Fruit fly (Drosophila melanogaster) whole organism, embryonic: Measurements from ENCODE around the gene HDAC4.

ENCODE experiments used
- CG11398 ChIP-seq: fragments of 200-800 bp; sonication (Bioruptor generic); optimal IDR thresholded peaks from 2 replicates; lab custom pipeline; 2016; ENCODE audit warnings: missing biosample characterization, missing genetic modification characterization
- CG13424 ChIP-seq: fragments of 200-800 bp; sonication (Bioruptor generic); optimal IDR thresholded peaks from 2 replicates; lab custom pipeline; 2019; ENCODE audit warnings: missing biosample characterization, mild to moderate bottlenecking, missing genetic modification characterization, moderate library complexity
- CG14050 ChIP-seq: fragments of 200-800 bp; sonication (Bioruptor generic); IDR thresholded peaks from 3 replicates; pipeline ENCODE4 v1.3.6; 2022; ENCODE audit warnings: missing biosample characterization, missing genetic modification characterization
- CG15479 ChIP-seq: fragments of 200-800 bp; sonication (Bioruptor generic); optimal IDR thresholded peaks from 3 replicates; lab custom pipeline; 2019; ENCODE audit warnings: missing biosample characterization, mild to moderate bottlenecking, missing genetic modification characterization, moderate library complexity
- CG17186 ChIP-seq: fragments of 200-800 bp; sonication (Bioruptor generic); optimal IDR thresholded peaks from 3 replicates; lab custom pipeline; 2017; ENCODE audit warnings: missing biosample characterization, missing genetic modification reagents, missing genetic modification characterization
- CG18764 ChIP-seq: fragments of 200-800 bp; sonication (Bioruptor generic); optimal IDR thresholded peaks from 3 replicates; lab custom pipeline; 2016; ENCODE audit warnings: missing biosample characterization, missing genetic modification characterization
- CG2202 ChIP-seq: fragments of 200-800 bp; sonication (Bioruptor generic); optimal IDR thresholded peaks from 2 replicates; lab custom pipeline; 2018; ENCODE audit warnings: missing biosample characterization, mild to moderate bottlenecking, missing genetic modification characterization
- CG4854 ChIP-seq: fragments of 200-800 bp; sonication (Bioruptor generic); optimal IDR thresholded peaks from 2 replicates; lab custom pipeline; 2016; ENCODE audit warnings: missing biosample characterization, missing genetic modification characterization, inconsistent platforms
- CG7372 ChIP-seq: fragments of 200-800 bp; sonication (Bioruptor generic); IDR thresholded peaks from 2 replicates; pipeline ENCODE4 v1.3.6; 2022; ENCODE audit warnings: missing biosample characterization, missing genetic modification characterization
- H15 ChIP-seq: fragments of 200-800 bp; sonication (Bioruptor generic); IDR thresholded peaks from 3 replicates; pipeline ENCODE4 v1.3.6; 2022; ENCODE audit warnings: missing biosample characterization, missing genetic modification characterization
- Hr78 ChIP-seq, 2 experiments: fragments of 200-800 bp in 1 of 2; fragments of >200 bp in 1 of 2; sonication (Bioruptor generic) in 1 of 2; optimal IDR thresholded peaks; 2 replicates each; lab custom pipeline; 2017 to 2019; ENCODE audit warnings: missing biosample characterization in 2 of 2, missing genetic modification characterization in 2 of 2, mild to moderate bottlenecking in 1 of 2, moderate library complexity in 1 of 2
- Hsf ChIP-seq: fragments of 200-800 bp; sonication (Bioruptor generic); optimal IDR thresholded peaks from 3 replicates; lab custom pipeline; 2016; ENCODE audit warnings: missing biosample characterization, missing genetic modification characterization
- Max ChIP-seq: fragments of 200-800 bp; sonication (Bioruptor generic); optimal IDR thresholded peaks from 2 replicates; lab custom pipeline; 2016; ENCODE audit warnings: missing biosample characterization, mild to moderate bottlenecking, missing genetic modification characterization
- PHDP ChIP-seq: fragments of 200-800 bp; sonication (Bioruptor generic); optimal IDR thresholded peaks from 3 replicates; lab custom pipeline; 2018; ENCODE audit warnings: missing biosample characterization, mild to moderate bottlenecking, missing genetic modification characterization, moderate library complexity
- Rx ChIP-seq: fragments of 200-800 bp; sonication (Bioruptor generic); IDR thresholded peaks from 2 replicates; pipeline ENCODE4 v1.3.6; 2022; ENCODE audit warnings: missing biosample characterization, missing genetic modification characterization
- Stat92E ChIP-seq, 3 experiments: fragments of >200 bp in 2 of 3; fragments of 200-800 bp in 1 of 3; sonication (Bioruptor generic) in 1 of 3; optimal IDR thresholded peaks; 2 replicates each; lab custom pipeline; 2017 to 2019; ENCODE audit warnings: missing biosample characterization in 3 of 3, missing genetic modification characterization in 3 of 3, mild to moderate bottlenecking in 1 of 3, moderate library complexity in 1 of 3
- abd-A ChIP-seq: fragments of 200-800 bp; sonication (Bioruptor generic); optimal IDR thresholded peaks from 3 replicates; lab custom pipeline; 2019; ENCODE audit warnings: missing biosample characterization, mild to moderate bottlenecking, missing genetic modification characterization, moderate library complexity
- ara ChIP-seq: fragments of 200-800 bp; sonication (Bioruptor generic); IDR thresholded peaks from 2 replicates; pipeline ENCODE4 v1.3.6; 2022; ENCODE audit warnings: missing biosample characterization, missing genetic modification characterization
- ash1 ChIP-seq: fragments of 200-800 bp; sonication (Bioruptor generic); optimal IDR thresholded peaks from 2 replicates; lab custom pipeline; 2018; ENCODE audit warnings: missing biosample characterization, mild to moderate bottlenecking, missing genetic modification characterization
- chn ChIP-seq: fragments of 200-800 bp; sonication (Bioruptor generic); optimal IDR thresholded peaks from 2 replicates; lab custom pipeline; 2016; ENCODE audit warnings: missing biosample characterization, missing genetic modification characterization
- dmrt99B ChIP-seq: fragments of 200-800 bp; sonication (Bioruptor generic); optimal IDR thresholded peaks from 2 replicates; lab custom pipeline; 2018; ENCODE audit warnings: missing biosample characterization, mild to moderate bottlenecking, missing genetic modification characterization, moderate library complexity
- dysf ChIP-seq: fragments of 200-800 bp; sonication (Bioruptor generic); IDR thresholded peaks from 3 replicates; pipeline ENCODE4 v1.3.6; 2022; ENCODE audit warnings: missing biosample characterization, missing genetic modification characterization
- esg ChIP-seq: fragments of 200-800 bp; sonication (Bioruptor generic); conservative IDR thresholded peaks from 2 replicates; pipeline ENCODE4 v1.3.6; 2022; ENCODE audit warnings: missing biosample characterization, missing genetic modification characterization
- gcm ChIP-seq: fragments of 200-800 bp; sonication (Bioruptor generic); optimal IDR thresholded peaks from 2 replicates; lab custom pipeline; 2019; ENCODE audit warnings: missing biosample characterization, mild to moderate bottlenecking, missing genetic modification characterization, moderate library complexity
- grau ChIP-seq: fragments of 200-800 bp; optimal IDR thresholded peaks from 3 replicates; lab custom pipeline; 2019; ENCODE audit warnings: missing biosample characterization, mild to moderate bottlenecking, missing genetic modification characterization, moderate library complexity
- grn ChIP-seq: fragments of 200-800 bp; sonication (Bioruptor generic); optimal IDR thresholded peaks from 3 replicates; lab custom pipeline; 2017; ENCODE audit warnings: missing biosample characterization, missing genetic modification characterization
- gt ChIP-seq: fragments of 200-800 bp; sonication (Bioruptor generic); IDR thresholded peaks from 2 replicates; pipeline ENCODE4 v1.3.6; 2022; ENCODE audit warnings: missing biosample characterization, missing genetic modification characterization
- kah ChIP-seq: fragments of 200-800 bp; sonication (Bioruptor generic); optimal IDR thresholded peaks from 2 replicates; lab custom pipeline; 2018; ENCODE audit warnings: missing biosample characterization, mild to moderate bottlenecking, missing genetic modification characterization
- kni ChIP-seq: fragments of 200-800 bp; sonication (Bioruptor generic); optimal IDR thresholded peaks from 3 replicates; lab custom pipeline; 2017; ENCODE audit warnings: mild to moderate bottlenecking, missing biosample characterization, missing genetic modification reagents, missing genetic modification characterization
- lbe ChIP-seq: fragments of 200-800 bp; sonication (Bioruptor generic); optimal IDR thresholded peaks from 2 replicates; lab custom pipeline; 2016; ENCODE audit warnings: missing biosample characterization, mild to moderate bottlenecking, missing genetic modification characterization
- pzg ChIP-seq: fragments of 200-800 bp; sonication (Bioruptor generic); optimal IDR thresholded peaks from 3 replicates; lab custom pipeline; 2018; ENCODE audit warnings: missing biosample characterization, mild to moderate bottlenecking, missing genetic modification characterization, moderate library complexity
- sc ChIP-seq, 3 experiments: fragments of >200 bp in 2 of 3; fragments of 200-800 bp in 1 of 3; sonication (Bioruptor generic) in 1 of 3; optimal IDR thresholded peaks; 2 replicates in 2 of 3; 3 replicates in 1 of 3; lab custom pipeline; 2017; ENCODE audit warnings: mild to moderate bottlenecking in 1 of 3, missing biosample characterization in 1 of 3, missing genetic modification characterization in 1 of 3, missing genetic modification reagents in 1 of 3
- sens ChIP-seq: fragments of 200-800 bp; sonication (Bioruptor generic); peaks from one replicate; lab custom pipeline; 2016; ENCODE audit warnings: missing biosample characterization, missing genetic modification characterization
- sqz ChIP-seq: fragments of 200-800 bp; sonication (Bioruptor generic); optimal IDR thresholded peaks from 3 replicates; lab custom pipeline; 2018; ENCODE audit warnings: missing biosample characterization, mild to moderate bottlenecking, missing genetic modification characterization
- tll ChIP-seq, 2 experiments: fragments of 200-800 bp in 1 of 2; fragments of >200 bp in 1 of 2; sonication (Bioruptor generic) in 1 of 2; optimal IDR thresholded peaks; 2 replicates each; lab custom pipeline; 2017 to 2019; ENCODE audit warnings: missing biosample characterization in 2 of 2, missing genetic modification characterization in 2 of 2, mild to moderate bottlenecking in 1 of 2, moderate library complexity in 1 of 2
- twi ChIP-seq: fragments of 200-800 bp; optimal IDR thresholded peaks from 2 replicates; lab custom pipeline; 2019; ENCODE audit warnings: missing biosample characterization, mild to moderate bottlenecking, missing genetic modification characterization, moderate library complexity
- vvl ChIP-seq: fragments of 200-800 bp; sonication (Bioruptor generic); IDR thresholded peaks from 2 replicates; pipeline ENCODE4 v1.3.6; 2022; ENCODE audit warnings: missing biosample characterization, missing genetic modification characterization
- z ChIP-seq: fragments of 200-800 bp; sonication (Bioruptor generic); IDR thresholded peaks from 3 replicates; pipeline ENCODE4 v1.3.6; 2022; ENCODE audit warnings: missing biosample characterization, missing genetic modification characterization
- zen ChIP-seq: fragments of 200-800 bp; sonication (Bioruptor generic); optimal IDR thresholded peaks from 3 replicates; lab custom pipeline; 2018; ENCODE audit warnings: missing biosample characterization, mild to moderate bottlenecking, missing genetic modification characterization, moderate library complexity

The HDAC4 gene

dm6 chrX:13230974-13231373, 54.5 kb downstream of the HDAC4 start (continued):
- TF ChIP-seq abd-A (peak; percentile 72), CG18764 (GFP tag; lab: Kevin White, UChicago) (no peak), CG13424 (tag; lab: Kevin White, UChicago) (no peak)
- TF ChIP-seq, all 482 proteins: peak for 13

dm6 chrX:13229824-13230223, 55.6 kb downstream of the HDAC4 start:
- no peak for TF ChIP-seq chn (GFP tag; lab: Kevin White, UChicago)
- TF ChIP-seq sc (optimal IDR thresholded peaks at IDR 0.05; lab: Kevin White, UChicago): no peak
- no peak for TF ChIP-seq sc (GFP tag; optimal IDR thresholded peaks at IDR 0.05; lab: Kevin White, UChicago)
- TF ChIP-seq gcm (GFP tag; lab: Kevin White, UChicago): no peak
- TF ChIP-seq tll (GFP tag; optimal IDR thresholded peaks at IDR 0.05; lab: Kevin White, UChicago): peak in 1 of 2 experiments; percentile 84
- TF ChIP-seq zen (tag; lab: Kevin White, UChicago): peak; percentile 72
- TF ChIP-seq z (GFP tag; lab: Robert Waterston, UW): no peak
- 0 out of 3 replicates have a peak, but pooled peaks have one; percentile 24 for TF ChIP-seq dysf (GFP tag; lab: Robert Waterston, UW)
- no peak for TF ChIP-seq CG17186 (GFP tag; lab: Kevin White, UChicago)
- no peak for TF ChIP-seq CG2202
- no peak for TF ChIP-seq PHDP
- no peak for TF ChIP-seq kah (GFP tag; lab: Kevin White, UChicago)
- peak; percentile 83 for TF ChIP-seq CG15479 (GFP tag; lab: Kevin White, UChicago)
- no peak for TF ChIP-seq ash1 (GFP tag; lab: Kevin White, UChicago)
- no peak for TF ChIP-seq kni (GFP tag; lab: Kevin White, UChicago)
- TF ChIP-seq H15 (GFP tag; lab: Robert Waterston, UW): no peak
- no peak for TF ChIP-seq gt (GFP tag; lab: Robert Waterston, UW)
- no peak for TF ChIP-seq grau (tag; lab: Kevin White, UChicago)
- TF ChIP-seq twi (tag; lab: Kevin White, UChicago): peak; percentile 2
- no peak for TF ChIP-seq CG11398
- TF ChIP-seq grn: peak; percentile 22
- no peak for TF ChIP-seq esg (GFP tag; lab: Robert Waterston, UW)
- TF ChIP-seq CG7372 (GFP tag; lab: Robert Waterston, UW): no peak
- no peak for TF ChIP-seq pzg (GFP tag; lab: Kevin White, UChicago)
- no peak for TF ChIP-seq Stat92E (GFP tag; optimal IDR thresholded peaks at IDR 0.05; lab: Kevin White, UChicago)
- TF ChIP-seq ara (GFP tag; lab: Robert Waterston, UW): no peak
- TF ChIP-seq Max: no peak
- TF ChIP-seq Hsf (GFP tag; lab: Kevin White, UChicago): no peak
- TF ChIP-seq CG4854: no peak

dm6 chrX:13229217-13229616, 56.2 kb downstream of the HDAC4 start:
- TF ChIP-seq Rx (GFP tag; lab: Robert Waterston, UW) (no peak), vvl (GFP tag; lab: Robert Waterston, UW) (peak; percentile 15; the same call in 1 of the 2 replicates), Hr78 (GFP tag; optimal IDR thresholded peaks at IDR 0.05; lab: Kevin White, UChicago) (peak in 1 of 2 experiments; percentile 43), lbe (peak; percentile 7), dmrt99B (tag; lab: Kevin White, UChicago) (no peak), CG14050 (GFP tag; lab: Robert Waterston, UW) (no peak), sens (GFP tag; lab: Kevin White, UChicago) (peak; percentile 76), sqz (GFP tag; lab: Kevin White, UChicago) (peak; percentile 28)
